Fruit fly (Drosophila melanogaster): Measurements from ENCODE around the gene CG3108.

Gene CG3108

DNA sequence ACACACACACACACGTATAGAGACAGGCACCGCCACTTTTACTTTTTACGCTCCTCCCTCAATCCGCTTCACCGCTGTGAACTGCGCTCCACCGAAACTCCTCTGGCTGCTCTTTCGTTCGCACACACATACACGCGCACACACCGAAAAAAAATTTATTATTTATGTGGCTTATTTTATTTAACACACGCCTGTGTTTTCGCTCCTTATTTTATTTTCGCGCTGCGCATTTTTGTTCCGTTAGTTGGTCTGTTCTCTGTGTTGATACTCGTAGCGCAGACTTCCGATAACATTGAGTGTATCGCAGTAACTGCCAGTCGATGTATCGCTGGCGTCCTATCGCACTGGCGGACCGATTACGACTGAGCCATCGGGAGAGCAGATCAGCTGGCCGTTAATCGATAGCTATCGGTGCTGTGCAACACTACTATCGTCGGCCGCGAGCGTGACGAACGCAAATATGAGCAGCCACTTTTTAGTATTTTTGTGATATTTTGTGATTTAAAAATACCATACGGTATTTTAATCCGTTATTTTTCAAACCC lies 43.7 kb downstream of the CG3108 start, which contains the start of gene Snx27:
TSS of gene Snx27 (minus strand) at position 356 of the 545 bp plus-strand sequence.
- TF ChIP-seq CG10631 (GFP tag; optimal IDR thresholded peaks at IDR 0.05) (no peak), lz (GFP tag; optimal IDR thresholded peaks at IDR 0.05) (peak; percentile 37), fd85E (GFP tag; optimal IDR thresholded peaks at IDR 0.05) (no peak), CG7368 (GFP tag; optimal IDR thresholded peaks at IDR 0.05) (no peak), dac (GFP tag; optimal IDR thresholded peaks at IDR 0.05) (no peak), CG8319 (GFP tag; optimal IDR thresholded peaks at IDR 0.05) (no peak), CG15336 (GFP tag; IDR thresholded peaks at IDR 0.05) (no peak; the same call in 1 of the 2 replicates), OdsH (GFP tag; optimal IDR thresholded peaks at IDR 0.05) (no peak), CG34406 (GFP tag; optimal IDR thresholded peaks at IDR 0.05) (peak; percentile 4), CG11762 (GFP tag; optimal IDR thresholded peaks at IDR 0.05; ENCODE audit: insufficient read depth) (no peak), CG6163 (GFP tag; IDR thresholded peaks at IDR 0.05) (peak; percentile 32; the same call in 1 of the 3 replicates), eg (GFP tag; IDR thresholded peaks at IDR 0.05) (peak; percentile 44; the same call in 1 of the 3 replicates), fd59A (GFP tag; optimal IDR thresholded peaks at IDR 0.05) (no peak), fkh (GFP tag; optimal IDR thresholded peaks at IDR 0.05) (no peak), CG3919 (GFP tag; optimal IDR thresholded peaks at IDR 0.05) (no peak), CG6854 (GFP tag; optimal IDR thresholded peaks at IDR 0.05) (peak; percentile 63), Hr38 (GFP tag; optimal IDR thresholded peaks at IDR 0.05) (no peak), spab (GFP tag; optimal IDR thresholded peaks at IDR 0.05) (no peak), CG6808 (GFP tag; optimal IDR thresholded peaks at IDR 0.05) (no peak), CG11294 (GFP tag; IDR thresholded peaks at IDR 0.05) (no peak), Ets96B (tag; optimal IDR thresholded peaks at IDR 0.05) (no peak), net (GFP tag; optimal IDR thresholded peaks at IDR 0.05) (no peak), CG10669 (GFP tag; optimal IDR thresholded peaks at IDR 0.05) (no peak), Eip75B (GFP tag; optimal IDR thresholded peaks at IDR 0.05) (peak; percentile 12), Smox (GFP tag; optimal IDR thresholded peaks at IDR 0.05) (peak; percentile 14), Eip78C (GFP tag) (peak; percentile 60), CG8119 (GFP tag; IDR thresholded peaks at IDR 0.05) (no peak; the same call in 2 of the 3 replicates), CG31627 (GFP tag; optimal IDR thresholded peaks at IDR 0.05) (peak; percentile 26), CG9139 (GFP tag; optimal IDR thresholded peaks at IDR 0.05) (no peak), CG6792 (GFP tag; optimal IDR thresholded peaks at IDR 0.05) (no peak), Sox14 (GFP tag; optimal IDR thresholded peaks at IDR 0.05) (peak; percentile 9), Hr39 (GFP tag; optimal IDR thresholded peaks at IDR 0.05) (peak; percentile 22), CG1621 (tag; optimal IDR thresholded peaks at IDR 0.05) (no peak), CG11902 (GFP tag; optimal IDR thresholded peaks at IDR 0.05) (no peak), CG8632 (GFP tag; optimal IDR thresholded peaks at IDR 0.05) (no peak), CG4318 (GFP tag; optimal IDR thresholded peaks at IDR 0.05) (no peak), Met (GFP tag; optimal IDR thresholded peaks at IDR 0.05) (peak; percentile 31), Hr4 (GFP tag; optimal IDR thresholded peaks at IDR 0.05) (no peak), Ets21C (GFP tag; optimal IDR thresholded peaks at IDR 0.05) (peak; percentile 20), pdm3 (GFP tag; optimal IDR thresholded peaks at IDR 0.05) (peak; percentile 11), Eip93F (GFP tag; optimal IDR thresholded peaks at IDR 0.05) (no peak), svp (GFP tag) (peak; percentile 67), dsx (GFP tag; optimal IDR thresholded peaks at IDR 0.05; ENCODE audit: poor library complexity, severe bottlenecking) (peak; percentile 10), Blimp-1 (GFP tag; optimal IDR thresholded peaks at IDR 0.05) (peak; percentile 99), vri (GFP tag; optimal IDR thresholded peaks at IDR 0.05) (peak; percentile 32), CG3032 (tag; optimal IDR thresholded peaks at IDR 0.05) (no peak), salr (GFP tag; optimal IDR thresholded peaks at IDR 0.05) (no peak), Sox15 (GFP tag; optimal IDR thresholded peaks at IDR 0.05) (no peak), topi (GFP tag; optimal IDR thresholded peaks at IDR 0.05) (peak; percentile 45), Lpt (GFP tag; optimal IDR thresholded peaks at IDR 0.05) (no peak), Gug (GFP tag; IDR thresholded peaks at IDR 0.05) (0 out of 2 replicates have a peak, but pooled peaks have one; percentile 14), CG16779 (tag; optimal IDR thresholded peaks at IDR 0.05) (peak; percentile 56)
